Fruit fly (Drosophila melanogaster): ENCODE data around the gene kmg.

kmg gene

DNA sequence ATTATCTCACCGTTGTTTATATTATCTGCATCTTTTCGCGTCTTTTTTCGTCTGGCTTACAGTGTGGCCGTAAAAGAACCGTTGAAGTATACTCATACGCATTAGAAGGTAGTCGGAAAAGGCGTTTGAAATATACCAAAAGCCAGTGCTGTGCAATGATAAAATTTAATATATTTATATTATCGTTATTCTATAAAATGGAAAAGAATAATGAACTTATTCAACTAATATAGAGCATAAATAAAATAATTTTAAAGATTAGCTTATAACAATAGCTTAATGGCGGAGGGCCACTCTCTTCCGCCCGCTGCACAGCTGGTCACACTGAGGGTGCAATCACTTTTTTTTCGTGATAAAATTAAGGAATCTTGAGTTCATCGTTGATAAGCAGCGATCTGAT, 31.6 kb downstream of the kmg start, which contains the start of the genes CG16974 and Edem2 (continued):
- TF ChIP-seq CG4318 (GFP tag; optimal IDR thresholded peaks at IDR 0.05) (no peak), CG8319 (GFP tag; optimal IDR thresholded peaks at IDR 0.05) (no peak), Hr38 (GFP tag; optimal IDR thresholded peaks at IDR 0.05) (no peak), Sox15 (GFP tag; optimal IDR thresholded peaks at IDR 0.05) (peak; percentile 55), vri (GFP tag; optimal IDR thresholded peaks at IDR 0.05) (peak; percentile 69), CG1621 (tag; optimal IDR thresholded peaks at IDR 0.05) (no peak), CG8632 (GFP tag; optimal IDR thresholded peaks at IDR 0.05) (no peak), CG11294 (GFP tag; IDR thresholded peaks at IDR 0.05) (0 out of 2 replicates have a peak, but pooled peaks have one; percentile 30), acj6 (GFP tag; optimal IDR thresholded peaks at IDR 0.05) (no peak), spab (GFP tag; optimal IDR thresholded peaks at IDR 0.05) (no peak), fd85E (GFP tag; optimal IDR thresholded peaks at IDR 0.05) (no peak), pdm3 (GFP tag; optimal IDR thresholded peaks at IDR 0.05) (no peak), Eip93F (GFP tag; optimal IDR thresholded peaks at IDR 0.05) (peak; percentile 68), ss (GFP tag; optimal IDR thresholded peaks at IDR 0.05) (no peak), Hr39 (GFP tag; optimal IDR thresholded peaks at IDR 0.05) (no peak), eg (GFP tag; IDR thresholded peaks at IDR 0.05) (peak; percentile 60; the same call in 2 of the 3 replicates), CG11762 (GFP tag; optimal IDR thresholded peaks at IDR 0.05; ENCODE audit: insufficient read depth) (no peak), CG6276 (GFP tag; optimal IDR thresholded peaks at IDR 0.05) (no peak), Gug (GFP tag; IDR thresholded peaks at IDR 0.05) (0 out of 2 replicates have a peak, but pooled peaks have one; percentile 8)

dm6 chr2L:13195822-13196221, 35.5 kb downstream of the kmg start:
- TF ChIP-seq Hr38 (GFP tag; optimal IDR thresholded peaks at IDR 0.05) (no peak), ss (GFP tag; optimal IDR thresholded peaks at IDR 0.05) (no peak), CG4318 (GFP tag; optimal IDR thresholded peaks at IDR 0.05) (no peak), CG6792 (GFP tag; optimal IDR thresholded peaks at IDR 0.05) (no peak), fd85E (GFP tag; optimal IDR thresholded peaks at IDR 0.05) (no peak), Sox14 (GFP tag; optimal IDR thresholded peaks at IDR 0.05) (no peak), dac (GFP tag; optimal IDR thresholded peaks at IDR 0.05) (no peak), CG8119 (GFP tag; IDR thresholded peaks at IDR 0.05) (no peak), CG11294 (GFP tag; IDR thresholded peaks at IDR 0.05) (no peak), Hr39 (GFP tag; optimal IDR thresholded peaks at IDR 0.05) (no peak), Blimp-1 (GFP tag; optimal IDR thresholded peaks at IDR 0.05) (no peak), Gug (GFP tag; IDR thresholded peaks at IDR 0.05) (no peak), Eip78C (GFP tag) (no peak), CG6163 (GFP tag; IDR thresholded peaks at IDR 0.05) (no peak), CG11902 (GFP tag; optimal IDR thresholded peaks at IDR 0.05) (no peak), cyc (GFP tag; optimal IDR thresholded peaks at IDR 0.05) (no peak), Eip93F (GFP tag; optimal IDR thresholded peaks at IDR 0.05) (no peak), Ets96B (tag; optimal IDR thresholded peaks at IDR 0.05) (no peak)

- TF ChIP-seq CG11762 (GFP tag; optimal IDR thresholded peaks at IDR 0.05; ENCODE audit: insufficient read depth), result no peak
- TF ChIP-seq OdsH (GFP tag; optimal IDR thresholded peaks at IDR 0.05), result no peak
- TF ChIP-seq CG8119 (GFP tag; IDR thresholded peaks at IDR 0.05), result 0 out of 3 replicates have a peak, but pooled peaks have one; percentile 15
- peak; percentile 99 for TF ChIP-seq CG1621 (tag; optimal IDR thresholded peaks at IDR 0.05)
These were observed 42.7 kb downstream of the kmg start, which contains the start of gene CG16972 for dm6 chr2L:13202960-13203436. Gene CG16972, minus strand, starts transcription at chr2L:13203295.

- peak; percentile 57; the same call in 2 of the 3 replicates for TF ChIP-seq CG6163 (GFP tag; IDR thresholded peaks at IDR 0.05)
- no peak for TF ChIP-seq CG10631 (GFP tag; optimal IDR thresholded peaks at IDR 0.05)
- no peak for TF ChIP-seq Blimp-1 (GFP tag; optimal IDR thresholded peaks at IDR 0.05)
- TF ChIP-seq CG3032 (tag; optimal IDR thresholded peaks at IDR 0.05), result peak; percentile 68
- peak; percentile 73 for TF ChIP-seq svp (GFP tag)
- TF ChIP-seq eg (GFP tag; IDR thresholded peaks at IDR 0.05), result peak; percentile 37; the same call in 2 of the 3 replicates
- TF ChIP-seq Eip78C (GFP tag), result peak; percentile 67
- TF ChIP-seq CG34406 (GFP tag; optimal IDR thresholded peaks at IDR 0.05), result no peak
- TF ChIP-seq fkh (GFP tag; optimal IDR thresholded peaks at IDR 0.05), result peak; percentile 54
- TF ChIP-seq lz (GFP tag; optimal IDR thresholded peaks at IDR 0.05), result peak; percentile 31
- peak; percentile 41 for TF ChIP-seq esn (GFP tag; optimal IDR thresholded peaks at IDR 0.05)
- TF ChIP-seq CG6854 (GFP tag; optimal IDR thresholded peaks at IDR 0.05), result peak; percentile 67
- TF ChIP-seq CG15336 (GFP tag; IDR thresholded peaks at IDR 0.05), result peak; percentile 44
- TF ChIP-seq Sox15 (GFP tag; optimal IDR thresholded peaks at IDR 0.05), result peak; percentile 13
- no peak for TF ChIP-seq Hr38 (GFP tag; optimal IDR thresholded peaks at IDR 0.05)
These were observed 43.3 kb downstream of the kmg start, which contains the start of gene Pect for dm6 chr2L:13203437-13204137. Gene Pect, plus strand, starts transcription at chr2L:13203762.

Data from whole organism, prepupa.